Worm (Caenorhabditis elegans) whole organism, mixed stage, embryonic: ENCODE results near the gene ech-3.

Source experiments
- M03D4.4 ChIP-seq: sonication (generic microtip); optimal IDR thresholded peaks from 2 replicates; lab custom pipeline; 2017; ENCODE audit warnings: mild to moderate bottlenecking, missing genetic modification characterization, missing compliant biosample characterization
- bed-3 ChIP-seq: fragments of 200-800 bp; sonication (Bioruptor generic); optimal IDR thresholded peaks from 3 replicates; lab custom pipeline; 2018; ENCODE audit warnings: mild to moderate bottlenecking, missing genetic modification characterization, moderate library complexity, missing compliant biosample characterization
- blmp-1 ChIP-seq: fragments of 150-350 bp; optimal IDR thresholded peaks from 2 replicates; lab custom pipeline; 2014; ENCODE audit warnings: missing biosample characterization, missing genetic modification characterization
- ceh-43 ChIP-seq: fragments of 200-800 bp; sonication (Bioruptor generic); optimal IDR thresholded peaks from 2 replicates; lab custom pipeline; 2018; ENCODE audit warnings: mild to moderate bottlenecking, missing genetic modification characterization, moderate library complexity, missing compliant biosample characterization
- ceh-83 ChIP-seq: fragments of 200-800 bp; sonication (Bioruptor generic); optimal IDR thresholded peaks from 2 replicates; lab custom pipeline; 2018; ENCODE audit warnings: mild to moderate bottlenecking, missing genetic modification characterization, missing compliant biosample characterization
- ces-1 ChIP-seq: fragments of 150-350 bp; optimal IDR thresholded peaks from 2 replicates; lab custom pipeline; 2014; ENCODE audit warnings: missing biosample characterization, missing genetic modification reagents, missing genetic modification characterization
- cnd-1 ChIP-seq: fragments of 200-800 bp; sonication (Bioruptor generic); optimal IDR thresholded peaks from 2 replicates; lab custom pipeline; 2018; ENCODE audit warnings: mild to moderate bottlenecking, missing genetic modification characterization, missing compliant biosample characterization
- drap-1 ChIP-seq: fragments of 200-800 bp; sonication (Bioruptor generic); optimal IDR thresholded peaks from 3 replicates; lab custom pipeline; 2018; ENCODE audit warnings: mild to moderate bottlenecking, missing genetic modification characterization, missing compliant biosample characterization
- elt-1 ChIP-seq: sonication (generic microtip); optimal IDR thresholded peaks from 2 replicates; lab custom pipeline; 2017; ENCODE audit warnings: missing genetic modification characterization, mild to moderate bottlenecking, missing compliant biosample characterization, antibody characterized with exemption, moderate library complexity, borderline replicate concordance; ENCODE audit not compliant: insufficient read depth
- elt-3 ChIP-seq: fragments of 150-350 bp; optimal IDR thresholded peaks from 2 replicates; lab custom pipeline; 2014; ENCODE audit warnings: missing biosample characterization, missing genetic modification characterization
- flh-1 ChIP-seq: fragments of 200-800 bp; sonication (Bioruptor generic); optimal IDR thresholded peaks from 2 replicates; lab custom pipeline; 2018; ENCODE audit warnings: mild to moderate bottlenecking, missing genetic modification characterization, moderate library complexity, missing compliant biosample characterization
- ham-2 ChIP-seq: fragments of 200-800 bp; sonication (Bioruptor generic); optimal IDR thresholded peaks from 2 replicates; lab custom pipeline; 2018; ENCODE audit warnings: mild to moderate bottlenecking, missing genetic modification characterization, missing compliant biosample characterization
- hlh-1 ChIP-seq: fragments of 150-350 bp; optimal IDR thresholded peaks from 2 replicates; lab custom pipeline; 2014; ENCODE audit warnings: missing biosample characterization, missing genetic modification reagents, missing genetic modification characterization
- lin-32 ChIP-seq: fragments of 200-800 bp; sonication (Bioruptor generic); optimal IDR thresholded peaks from 2 replicates; lab custom pipeline; 2018; ENCODE audit warnings: mild to moderate bottlenecking, missing genetic modification characterization, missing compliant biosample characterization
- lsy-2 ChIP-seq: fragments of 150-350 bp; optimal IDR thresholded peaks from 2 replicates; lab custom pipeline; 2014; ENCODE audit warnings: missing biosample characterization, missing genetic modification characterization
- mab-5 ChIP-seq: fragments of 150-350 bp; optimal IDR thresholded peaks from 2 replicates; lab custom pipeline; 2014; ENCODE audit warnings: missing biosample characterization, missing genetic modification characterization
- mep-1 ChIP-seq: fragments of 150-350 bp; optimal IDR thresholded peaks from 2 replicates; lab custom pipeline; 2017; ENCODE audit warnings: missing biosample characterization, missing genetic modification reagents, missing genetic modification characterization, inconsistent platforms
- mls-2 ChIP-seq: sonication (generic microtip); optimal IDR thresholded peaks from 2 replicates; lab custom pipeline; 2016; ENCODE audit warnings: mild to moderate bottlenecking, missing genetic modification characterization, moderate library complexity, missing compliant biosample characterization
- nhr-12 ChIP-seq: fragments of 150-350 bp; optimal IDR thresholded peaks from 2 replicates; lab custom pipeline; 2014; ENCODE audit warnings: missing biosample characterization, missing genetic modification characterization
- nhr-2 ChIP-seq: fragments of 150-350 bp; optimal IDR thresholded peaks from 2 replicates; lab custom pipeline; 2014; ENCODE audit warnings: missing biosample characterization, missing genetic modification characterization
- nhr-237 ChIP-seq: fragments of 150-350 bp; optimal IDR thresholded peaks from 2 replicates; lab custom pipeline; 2014; ENCODE audit warnings: missing biosample characterization, missing genetic modification characterization
- nhr-28 ChIP-seq: fragments of 150-350 bp; optimal IDR thresholded peaks from 2 replicates; lab custom pipeline; 2014; ENCODE audit warnings: missing biosample characterization, missing genetic modification characterization
- sem-2 ChIP-seq: fragments of 200-800 bp; sonication (Bioruptor generic); optimal IDR thresholded peaks from 2 replicates; lab custom pipeline; 2018; ENCODE audit warnings: mild to moderate bottlenecking, missing genetic modification characterization, missing compliant biosample characterization
- snpc-4 ChIP-seq: fragments of 150-350 bp; optimal IDR thresholded peaks from 2 replicates; lab custom pipeline; 2014; ENCODE audit warnings: missing biosample characterization, missing genetic modification characterization
- sptf-1 ChIP-seq: sonication (generic microtip); optimal IDR thresholded peaks from 2 replicates; lab custom pipeline; 2017; ENCODE audit warnings: mild to moderate bottlenecking, missing genetic modification characterization, moderate library complexity, missing compliant biosample characterization
- tbx-8 ChIP-seq: fragments of 200-800 bp; sonication (Bioruptor generic); optimal IDR thresholded peaks from 2 replicates; lab custom pipeline; 2018; ENCODE audit warnings: mild to moderate bottlenecking, missing genetic modification characterization, moderate library complexity, missing compliant biosample characterization
- unc-120 ChIP-seq: sonication (generic microtip); optimal IDR thresholded peaks from 2 replicates; lab custom pipeline; 2017; ENCODE audit warnings: missing genetic modification characterization, missing compliant biosample characterization; ENCODE audit not compliant: poor library complexity, severe bottlenecking
- unc-62 ChIP-seq: fragments of 150-350 bp; optimal IDR thresholded peaks from 2 replicates; lab custom pipeline; 2014; ENCODE audit warnings: missing biosample characterization, missing genetic modification reagents, missing genetic modification characterization
- zip-8 ChIP-seq: fragments of 150-350 bp; optimal IDR thresholded peaks from 2 replicates; lab custom pipeline; 2014; ENCODE audit warnings: missing biosample characterization, missing genetic modification characterization
- ztf-11 ChIP-seq: fragments of 150-350 bp; optimal IDR thresholded peaks from 2 replicates; lab custom pipeline; 2014; ENCODE audit warnings: missing biosample characterization, missing genetic modification characterization

Gene ech-3

DNA sequence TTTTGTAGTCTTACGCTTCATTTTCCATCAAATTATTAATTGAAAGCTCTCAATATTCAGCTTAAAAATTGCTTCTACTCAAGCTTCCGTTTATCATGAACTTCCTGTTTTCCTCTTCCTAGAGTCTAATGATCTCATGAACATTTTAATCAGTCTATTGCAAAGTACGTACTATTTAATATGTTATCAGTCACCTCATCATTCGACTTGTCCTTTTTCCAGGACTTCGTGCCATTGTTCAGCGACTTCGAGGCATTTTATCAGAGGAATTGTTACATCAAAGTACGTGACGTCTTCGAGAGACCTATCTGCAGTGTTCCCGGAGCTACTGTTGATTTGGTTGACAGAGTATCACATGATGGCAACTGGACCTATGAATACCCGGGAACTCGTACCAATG lies 2.2 kb upstream of the ech-3 start:
- TF ChIP-seq mls-2 (tag; lab: Kevin White, UChicago) (no peak), ceh-43 (GFP tag; lab: Kevin White, UChicago) (no peak), lin-32 (GFP tag; lab: Kevin White, UChicago) (no peak), M03D4.4 (no peak), ham-2 (GFP tag; lab: Kevin White, UChicago) (no peak), lsy-2 (tag; lab: Kevin White, UChicago) (no peak), unc-120 (tag; lab: Kevin White, UChicago) (no peak)

DNA sequence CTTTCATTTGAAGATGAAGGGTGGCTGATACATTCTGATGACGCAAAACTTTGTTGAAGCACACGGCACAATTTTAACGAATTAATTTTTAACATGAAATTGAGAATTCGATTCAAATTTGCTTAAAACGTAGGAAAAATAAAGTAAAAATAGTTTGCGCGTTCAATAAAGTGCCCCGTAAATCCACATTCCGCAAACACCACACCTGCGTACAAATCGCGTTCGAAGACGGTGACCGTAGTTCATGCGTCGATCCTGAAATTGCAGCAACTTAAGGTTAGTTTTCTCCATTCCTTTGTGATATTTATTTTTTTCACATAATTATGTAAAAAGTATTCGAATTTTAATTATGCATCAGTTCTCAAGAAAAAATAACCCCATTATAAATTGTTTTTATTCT lies 2.7 kb downstream of the ech-3 start, which contains the start of gene F43H9.3:
TSS of gene F43H9.3 (minus strand) at position 189 of the 400 bp plus-strand sequence.
- TF ChIP-seq nhr-2 (tag; lab: Kevin White, UChicago), result no peak
- peak; percentile 85 for TF ChIP-seq lsy-2 (tag; lab: Kevin White, UChicago)
- no peak for TF ChIP-seq snpc-4 (tag; lab: Kevin White, UChicago)

DNA sequence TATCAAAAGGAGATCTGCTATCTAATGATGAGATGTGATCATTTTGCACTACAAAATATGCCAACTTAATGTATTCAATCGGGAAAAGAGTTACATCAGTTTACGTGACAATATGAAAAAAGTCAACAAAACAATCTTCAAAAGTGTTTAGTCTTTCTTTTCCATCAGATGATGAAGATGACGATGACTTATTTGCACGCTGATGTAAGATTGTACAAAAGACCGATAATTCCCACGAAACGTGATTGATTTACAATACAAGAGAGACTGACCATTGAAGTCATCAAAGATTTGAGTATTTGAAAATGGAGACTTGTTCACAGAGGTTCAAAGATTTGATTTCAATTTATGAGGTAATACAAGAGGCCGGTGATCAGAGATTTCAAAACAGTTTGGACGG lies 3.2 kb downstream of the ech-3 start:
- no peak for TF ChIP-seq sem-2 (GFP tag; lab: Kevin White, UChicago)
- no peak for TF ChIP-seq hlh-1 (tag; lab: Kevin White, UChicago)
- TF ChIP-seq tbx-8 (GFP tag; lab: Kevin White, UChicago), result no peak
- no peak for TF ChIP-seq lsy-2 (tag; lab: Kevin White, UChicago)
- no peak for TF ChIP-seq ces-1
- TF ChIP-seq drap-1 (GFP tag; lab: Kevin White, UChicago), result no peak
- no peak for TF ChIP-seq nhr-237
- no peak for TF ChIP-seq ceh-43 (GFP tag; lab: Kevin White, UChicago)
- TF ChIP-seq sptf-1 (tag; lab: Kevin White, UChicago), result no peak
- TF ChIP-seq flh-1 (GFP tag; lab: Kevin White, UChicago), result no peak
- no peak for TF ChIP-seq unc-120 (tag; lab: Kevin White, UChicago)
- TF ChIP-seq elt-3 (tag; lab: Kevin White, UChicago), result no peak
- no peak for TF ChIP-seq cnd-1 (tag; lab: Kevin White, UChicago)
- TF ChIP-seq ceh-83, result no peak
- TF ChIP-seq bed-3 (GFP tag; lab: Kevin White, UChicago), result no peak
- TF ChIP-seq unc-62 (GFP tag; lab: Kevin White, UChicago), result no peak
- no peak for TF ChIP-seq ztf-11 (tag; lab: Kevin White, UChicago)
- TF ChIP-seq nhr-12, result no peak
- TF ChIP-seq nhr-2 (tag; lab: Kevin White, UChicago), result no peak

DNA sequence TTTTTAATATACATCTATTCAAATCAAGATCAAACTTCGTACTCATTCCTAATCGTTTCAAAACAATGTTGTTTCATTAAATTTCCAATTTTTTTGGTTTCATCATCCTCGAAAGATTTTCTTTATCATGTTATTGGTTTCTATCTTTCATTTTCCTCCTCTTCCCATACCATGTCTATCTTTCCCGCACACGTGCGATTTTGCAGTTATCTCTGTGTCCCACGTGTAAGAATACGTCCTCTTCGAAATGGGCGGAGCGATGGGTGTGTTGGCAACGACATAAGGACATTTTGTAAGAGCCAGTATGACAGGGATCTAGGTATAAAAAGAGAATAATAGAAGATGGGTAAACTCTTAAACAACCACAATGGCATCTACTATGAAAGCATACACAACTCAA lies 4.3 kb downstream of the ech-3 start, which contains the start of gene F43H9.4:
TSS of gene F43H9.4 (plus strand) at position 366 of the 400 bp plus-strand sequence.
- TF ChIP-seq mab-5, result no peak
- TF ChIP-seq mep-1 (tag; lab: Kevin White, UChicago), result no peak
- no peak for TF ChIP-seq lin-32 (GFP tag; lab: Kevin White, UChicago)
- TF ChIP-seq nhr-28 (tag; lab: Kevin White, UChicago), result no peak
- TF ChIP-seq nhr-2 (tag; lab: Kevin White, UChicago), result no peak
- TF ChIP-seq zip-8 (tag; lab: Kevin White, UChicago), result no peak
- TF ChIP-seq drap-1 (GFP tag; lab: Kevin White, UChicago), result no peak
- no peak for TF ChIP-seq M03D4.4
- no peak for TF ChIP-seq hlh-1 (tag; lab: Kevin White, UChicago)
- TF ChIP-seq blmp-1 (tag; lab: Kevin White, UChicago), result no peak

DNA sequence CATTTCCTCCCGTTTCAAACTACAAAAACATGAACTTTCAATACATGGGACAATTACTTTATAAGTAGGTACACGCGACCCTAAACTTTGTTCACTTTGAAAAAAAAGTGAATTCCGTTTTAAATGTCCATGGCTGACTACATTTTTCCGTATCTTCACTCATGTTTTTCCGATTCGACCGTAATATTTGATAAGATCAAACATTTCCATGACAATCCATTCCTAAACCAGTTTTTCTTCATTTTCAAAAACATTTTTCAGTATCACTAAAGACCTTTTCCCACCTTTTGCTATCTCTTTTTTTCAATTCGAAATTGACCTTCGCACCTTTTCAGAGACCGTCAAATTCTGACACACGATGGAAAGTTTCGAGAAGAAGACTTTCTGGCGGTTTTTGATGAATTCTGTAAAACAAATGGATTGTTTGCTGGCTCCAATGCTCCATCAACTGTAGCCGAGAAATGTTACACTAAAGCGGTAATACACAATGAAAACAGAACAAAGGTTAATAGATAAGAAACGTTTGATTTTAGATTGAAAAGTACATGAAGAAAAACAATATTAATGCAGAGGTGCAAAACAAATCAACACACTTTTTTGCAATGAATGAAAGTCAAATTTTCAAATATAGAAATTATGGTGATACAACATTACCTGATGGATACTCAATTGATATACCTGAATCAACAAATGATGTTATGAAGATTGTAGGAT lies 5.6 kb downstream of the ech-3 start:
- no peak for TF ChIP-seq tbx-8 (GFP tag; lab: Kevin White, UChicago)
- TF ChIP-seq flh-1 (GFP tag; lab: Kevin White, UChicago), result no peak
- TF ChIP-seq bed-3 (GFP tag; lab: Kevin White, UChicago), result no peak
- TF ChIP-seq nhr-28 (tag; lab: Kevin White, UChicago), result no peak
- TF ChIP-seq elt-1 (tag; lab: Kevin White, UChicago), result no peak
